Fruit fly (Drosophila melanogaster) whole organism, embryonic: ENCODE results near the gene EndoGI.

ENCODE experiments used
- Abd-B ChIP-seq: fragments of 200-800 bp; sonication (Bioruptor generic); optimal IDR thresholded peaks from 2 replicates; lab custom pipeline; 2018; ENCODE audit warnings: missing biosample characterization, mild to moderate bottlenecking, missing genetic modification characterization, moderate library complexity
- Bteb2 ChIP-seq: fragments of 200-800 bp; sonication (Bioruptor generic); optimal IDR thresholded peaks from 2 replicates; lab custom pipeline; 2016; ENCODE audit warnings: missing biosample characterization, missing genetic modification characterization
- CG10431 ChIP-seq: fragments of 200-800 bp; sonication (Bioruptor generic); optimal IDR thresholded peaks from 3 replicates; lab custom pipeline; 2018; ENCODE audit warnings: missing biosample characterization, mild to moderate bottlenecking, missing genetic modification characterization
- CG13123 ChIP-seq: fragments of 200-800 bp; sonication (Bioruptor generic); optimal IDR thresholded peaks from 2 replicates; lab custom pipeline; 2016; ENCODE audit warnings: missing biosample characterization, missing genetic modification characterization
- CG14860 ChIP-seq: fragments of 200-800 bp; sonication (Bioruptor generic); IDR thresholded peaks from 3 replicates; pipeline ENCODE4 v1.3.6; 2022; ENCODE audit warnings: missing biosample characterization, missing genetic modification characterization; ENCODE audit not compliant: partially characterized antibody
- CG17912 ChIP-seq: fragments of 200-800 bp; sonication (Bioruptor generic); optimal IDR thresholded peaks from 2 replicates; lab custom pipeline; 2018; ENCODE audit warnings: missing biosample characterization, mild to moderate bottlenecking, missing genetic modification characterization
- CG3065 ChIP-seq: fragments of 200-800 bp; sonication (Bioruptor generic); optimal IDR thresholded peaks from 2 replicates; lab custom pipeline; 2016; ENCODE audit warnings: missing biosample characterization, missing genetic modification characterization
- CG6791 ChIP-seq: fragments of 200-800 bp; sonication (Bioruptor generic); IDR thresholded peaks from 3 replicates; pipeline ENCODE4 v1.3.6; 2022; ENCODE audit warnings: missing biosample characterization, missing genetic modification characterization; ENCODE audit not compliant: partially characterized antibody
- CG7839 ChIP-seq: fragments of 200-800 bp; sonication (Bioruptor generic); optimal IDR thresholded peaks from 3 replicates; lab custom pipeline; 2018; ENCODE audit warnings: missing biosample characterization, mild to moderate bottlenecking, missing genetic modification characterization, moderate library complexity
- CG8359 ChIP-seq: fragments of 200-800 bp; sonication (Bioruptor generic); optimal IDR thresholded peaks from 2 replicates; lab custom pipeline; 2017; ENCODE audit warnings: missing biosample characterization, mild to moderate bottlenecking, missing genetic modification characterization, borderline replicate concordance
- CG9817 ChIP-seq: fragments of 200-800 bp; sonication (Bioruptor generic); optimal IDR thresholded peaks from 2 replicates; lab custom pipeline; 2018; ENCODE audit warnings: missing biosample characterization, mild to moderate bottlenecking, missing genetic modification characterization, moderate library complexity
- CrebB ChIP-seq: fragments of 200-800 bp; sonication (Bioruptor generic); optimal IDR thresholded peaks from 3 replicates; lab custom pipeline; 2018; ENCODE audit warnings: missing biosample characterization, mild to moderate bottlenecking, missing genetic modification characterization
- Deaf1 ChIP-seq: fragments of 200-800 bp; optimal IDR thresholded peaks from 3 replicates; lab custom pipeline; 2019; ENCODE audit warnings: missing biosample characterization, mild to moderate bottlenecking, missing genetic modification characterization, moderate library complexity
- Dfd ChIP-seq, 2 experiments: fragments of >200 bp; optimal IDR thresholded peaks; 2 replicates each; lab custom pipeline; 2017; ENCODE audit warnings: missing biosample characterization in 2 of 2, missing genetic modification characterization in 2 of 2
- Doc2 ChIP-seq: fragments of 200-800 bp; sonication (Bioruptor generic); IDR thresholded peaks from 2 replicates; pipeline ENCODE4 v1.3.6; 2022; ENCODE audit warnings: missing biosample characterization, missing genetic modification characterization
- Dref ChIP-seq: fragments of 200-800 bp; sonication (Bioruptor generic); IDR thresholded peaks from 2 replicates; pipeline ENCODE4 v1.3.6; 2022; ENCODE audit warnings: missing biosample characterization, missing genetic modification characterization
- HLH54F ChIP-seq: fragments of 200-800 bp; sonication (Bioruptor generic); optimal IDR thresholded peaks from 3 replicates; lab custom pipeline; 2016; ENCODE audit warnings: missing biosample characterization, missing genetic modification characterization
- HLHmδ ChIP-seq: fragments of 200-800 bp; sonication (Bioruptor generic); optimal IDR thresholded peaks from 2 replicates; lab custom pipeline; 2018; ENCODE audit warnings: missing biosample characterization, mild to moderate bottlenecking, missing genetic modification characterization, moderate library complexity
- Hmx ChIP-seq: fragments of 200-800 bp; sonication (Bioruptor generic); optimal IDR thresholded peaks from 2 replicates; lab custom pipeline; 2016; ENCODE audit warnings: missing biosample characterization, missing genetic modification characterization
- Hr39 ChIP-seq: fragments of >200 bp; optimal IDR thresholded peaks from 2 replicates; lab custom pipeline; 2017
- Lhr ChIP-seq: fragments of 200-800 bp; sonication (Bioruptor generic); optimal IDR thresholded peaks from 3 replicates; lab custom pipeline; 2017; ENCODE audit warnings: mild to moderate bottlenecking, missing biosample characterization, missing genetic modification reagents, missing genetic modification characterization
- MBD-R2 ChIP-seq: fragments of 200-800 bp; sonication (Bioruptor generic); IDR thresholded peaks from 2 replicates; pipeline ENCODE4 v1.3.6; 2022; ENCODE audit warnings: missing biosample characterization, missing genetic modification characterization
- MESR4 ChIP-seq: fragments of 200-800 bp; sonication (Bioruptor generic); optimal IDR thresholded peaks from 2 replicates; lab custom pipeline; 2018; ENCODE audit warnings: missing biosample characterization, mild to moderate bottlenecking, missing genetic modification characterization, moderate library complexity
- Mes4 ChIP-seq: fragments of 200-800 bp; sonication (Bioruptor generic); optimal IDR thresholded peaks from 2 replicates; lab custom pipeline; 2016; ENCODE audit warnings: missing biosample characterization, missing genetic modification characterization
- Opbp ChIP-seq: fragments of 200-800 bp; sonication (Bioruptor generic); IDR thresholded peaks from 3 replicates; pipeline ENCODE4 v1.3.6; 2022; ENCODE audit warnings: missing biosample characterization, missing genetic modification characterization; ENCODE audit not compliant: partially characterized antibody
- Sox100B ChIP-seq: fragments of 200-800 bp; sonication (Bioruptor generic); optimal IDR thresholded peaks from 3 replicates; lab custom pipeline; 2018; ENCODE audit warnings: missing biosample characterization, mild to moderate bottlenecking, missing genetic modification characterization
- Spps ChIP-seq: fragments of 200-800 bp; sonication (Bioruptor generic); optimal IDR thresholded peaks from 2 replicates; lab custom pipeline; 2018; ENCODE audit warnings: missing biosample characterization, mild to moderate bottlenecking, missing genetic modification characterization
- Taf1 ChIP-seq: fragments of 200-800 bp; sonication (Bioruptor generic); IDR thresholded peaks from 2 replicates; pipeline ENCODE4 v1.3.6; 2022; ENCODE audit warnings: missing biosample characterization, missing genetic modification characterization
- Usf ChIP-seq: fragments of 200-800 bp; sonication (Bioruptor generic); optimal IDR thresholded peaks from 2 replicates; lab custom pipeline; 2017; ENCODE audit warnings: missing genotype, missing biosample characterization, missing genetic modification characterization
- Xrp1 ChIP-seq: fragments of 200-800 bp; sonication (Bioruptor generic); IDR thresholded peaks from 2 replicates; pipeline ENCODE4 v1.3.6; 2022; ENCODE audit warnings: missing biosample characterization, missing genetic modification characterization
- abd-A ChIP-seq: fragments of 200-800 bp; sonication (Bioruptor generic); optimal IDR thresholded peaks from 3 replicates; lab custom pipeline; 2019; ENCODE audit warnings: missing biosample characterization, mild to moderate bottlenecking, missing genetic modification characterization, moderate library complexity
- al ChIP-seq: fragments of 200-800 bp; sonication (Bioruptor generic); IDR thresholded peaks from 2 replicates; pipeline ENCODE4 v1.3.6; 2022; ENCODE audit warnings: missing biosample characterization, missing genetic modification characterization
- croc ChIP-seq: fragments of 200-800 bp; sonication (Bioruptor generic); conservative IDR thresholded peaks from 3 replicates; pipeline ENCODE4 v1.3.6; 2022; ENCODE audit warnings: missing biosample characterization, missing genetic modification characterization
- crol ChIP-seq: fragments of 200-800 bp; sonication (Bioruptor generic); IDR thresholded peaks from 2 replicates; pipeline ENCODE4 v1.3.6; 2022; ENCODE audit warnings: missing biosample characterization, missing genetic modification characterization
- crp ChIP-seq, 2 experiments: fragments of 200-800 bp; sonication (Bioruptor generic); optimal IDR thresholded peaks; 2 replicates in 1 of 2; 3 replicates in 1 of 2; lab custom pipeline; 2017; ENCODE audit warnings: missing biosample characterization in 2 of 2, missing genetic modification characterization in 2 of 2, mild to moderate bottlenecking in 1 of 2, moderate library complexity in 1 of 2
- emc ChIP-seq: fragments of 200-800 bp; sonication (Bioruptor generic); optimal IDR thresholded peaks from 2 replicates; lab custom pipeline; 2016; ENCODE audit warnings: missing biosample characterization, missing genetic modification characterization
- ems ChIP-seq: fragments of 200-800 bp; sonication (Bioruptor generic); optimal IDR thresholded peaks from 3 replicates; lab custom pipeline; 2016; ENCODE audit warnings: missing biosample characterization, missing genetic modification characterization
- gfzf ChIP-seq: fragments of 200-800 bp; sonication (Bioruptor generic); optimal IDR thresholded peaks from 2 replicates; lab custom pipeline; 2016; ENCODE audit warnings: missing biosample characterization, mild to moderate bottlenecking, missing genetic modification characterization, moderate library complexity
- hkb ChIP-seq, 2 experiments: fragments of 200-800 bp in 1 of 2; fragments of >200 bp in 1 of 2; sonication (Bioruptor generic) in 1 of 2; IDR thresholded peaks in 1 of 2; optimal IDR thresholded peaks in 1 of 2; 2 replicates each; pipeline versions ENCODE4 v1.3.6 to Lab custom; 2017 to 2022; ENCODE audit warnings: missing biosample characterization in 1 of 2, missing genetic modification characterization in 1 of 2
- lilli ChIP-seq: fragments of 200-800 bp; sonication (Bioruptor generic); optimal IDR thresholded peaks from 3 replicates; lab custom pipeline; 2016; ENCODE audit warnings: missing biosample characterization, missing genetic modification characterization
- odd ChIP-seq: fragments of 200-800 bp; sonication (Bioruptor generic); optimal IDR thresholded peaks from 2 replicates; lab custom pipeline; 2017; ENCODE audit warnings: missing biosample characterization, mild to moderate bottlenecking, missing genetic modification characterization
- otp ChIP-seq: fragments of 200-800 bp; sonication (Bioruptor generic); IDR thresholded peaks from 3 replicates; pipeline ENCODE4, ENCODE4 v1.3.6; 2022; ENCODE audit warnings: missing biosample characterization, missing genetic modification characterization
- pb ChIP-seq: fragments of 200-800 bp; sonication (Bioruptor generic); optimal IDR thresholded peaks from 3 replicates; lab custom pipeline; 2016; ENCODE audit warnings: missing biosample characterization, missing genetic modification characterization
- pzg ChIP-seq: fragments of 200-800 bp; sonication (Bioruptor generic); optimal IDR thresholded peaks from 3 replicates; lab custom pipeline; 2018; ENCODE audit warnings: missing biosample characterization, mild to moderate bottlenecking, missing genetic modification characterization, moderate library complexity
- row ChIP-seq: fragments of 200-800 bp; sonication (Bioruptor generic); IDR thresholded peaks from 3 replicates; pipeline ENCODE4 v1.3.6; 2022; ENCODE audit warnings: missing biosample characterization, missing genetic modification characterization
- sug ChIP-seq: fragments of 200-800 bp; optimal IDR thresholded peaks from 2 replicates; lab custom pipeline; 2019; ENCODE audit warnings: missing biosample characterization, mild to moderate bottlenecking, missing genetic modification characterization, moderate library complexity
- tap ChIP-seq: fragments of 200-800 bp; optimal IDR thresholded peaks from 3 replicates; lab custom pipeline; 2019; ENCODE audit warnings: missing biosample characterization, mild to moderate bottlenecking, missing genetic modification characterization, moderate library complexity
- trem ChIP-seq: fragments of 200-800 bp; optimal IDR thresholded peaks from 3 replicates; lab custom pipeline; 2019; ENCODE audit warnings: missing biosample characterization, mild to moderate bottlenecking, missing genetic modification characterization, moderate library complexity
- tup ChIP-seq: fragments of 200-800 bp; sonication (Bioruptor generic); optimal IDR thresholded peaks from 2 replicates; lab custom pipeline; 2016; ENCODE audit warnings: missing biosample characterization, mild to moderate bottlenecking, missing genetic modification characterization, moderate library complexity
- usp ChIP-seq: fragments of >200 bp; optimal IDR thresholded peaks from 2 replicates; lab custom pipeline; 2017; ENCODE audit warnings: missing biosample characterization, missing genetic modification characterization

Gene EndoGI

DNA sequence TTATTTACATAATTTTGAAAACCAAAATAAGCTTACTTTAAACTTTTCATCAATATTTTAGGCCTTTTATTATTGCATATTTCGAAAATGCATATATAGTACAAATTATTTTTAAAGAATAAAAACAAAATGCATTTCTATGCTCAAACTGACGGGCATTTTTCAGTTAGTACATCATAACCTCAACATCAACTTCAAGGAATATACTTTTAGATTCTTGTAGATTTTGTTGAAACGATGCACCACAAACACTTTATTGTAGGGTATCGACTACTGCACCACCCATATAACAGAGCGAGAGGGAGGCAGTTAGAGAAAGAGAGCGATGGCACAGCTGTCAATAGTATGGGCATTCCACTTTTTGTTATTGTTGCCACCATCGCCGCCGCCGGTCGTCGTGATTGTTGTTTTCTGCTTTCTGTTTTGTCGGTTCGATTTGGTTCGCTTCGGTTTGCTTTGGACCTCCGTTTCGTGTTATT is 22.3 kb downstream of the EndoGI start (continued):
- TF ChIP-seq CG7839 (peak; percentile 94), CG13123 (GFP tag; lab: Kevin White, UChicago) (peak; percentile 79), Lhr (GFP tag; lab: Kevin White, UChicago) (peak; percentile 81), Hmx (peak; percentile 74), Dfd (GFP tag; optimal IDR thresholded peaks at IDR 0.05; lab: Kevin White, UChicago) (no peak), Sox100B (GFP tag; lab: Kevin White, UChicago) (peak; percentile 97), tap (tag; lab: Kevin White, UChicago) (peak; percentile 92), croc (GFP tag; lab: Robert Waterston, UW) (peak; percentile 80), Taf1 (GFP tag; lab: Robert Waterston, UW) (0 out of 2 replicates have a peak, but pooled peaks have one; percentile 18), ems (peak; percentile 88), Usf (GFP tag; lab: Kevin White, UChicago) (peak; percentile 47), CG8359 (GFP tag; lab: Kevin White, UChicago) (peak; percentile 83), usp (no peak), CG6791 (no peak; the same call in 2 of the 3 replicates), Mes4 (peak; percentile 81), lilli (GFP tag; lab: Kevin White, UChicago) (peak; percentile 88), CG10431 (peak; percentile 76), CrebB (tag; lab: Kevin White, UChicago) (peak; percentile 75), Dref (no peak), sug (tag; lab: Kevin White, UChicago) (peak; percentile 68), MESR4 (GFP tag; lab: Kevin White, UChicago) (peak; percentile 24), CG3065 (GFP tag; lab: Kevin White, UChicago) (peak; percentile 79), MBD-R2 (GFP tag; lab: Robert Waterston, UW) (no peak), row (GFP tag; lab: Robert Waterston, UW) (peak; percentile 85), Bteb2 (GFP tag; lab: Kevin White, UChicago) (peak; percentile 82), pb (GFP tag; lab: Kevin White, UChicago) (peak; percentile 71), hkb (optimal IDR thresholded peaks at IDR 0.05; lab: Kevin White, UChicago) (no peak), hkb (GFP tag; IDR thresholded peaks at IDR 0.05; lab: Robert Waterston, UW) (peak; percentile 83), CG14860 (no peak), Opbp (GFP tag; lab: Robert Waterston, UW) (0 out of 3 replicates have a peak, but pooled peaks have one; percentile 9), Xrp1 (GFP tag; lab: Robert Waterston, UW) (peak; percentile 79), gfzf (GFP tag; lab: Kevin White, UChicago) (no peak), Hr39 (no peak), tup (GFP tag; lab: Kevin White, UChicago) (peak; percentile 72), HLHmδ (no peak), emc (GFP tag; lab: Kevin White, UChicago) (peak; percentile 45), pzg (no peak), crol (GFP tag; lab: Robert Waterston, UW) (0 out of 2 replicates have a peak, but pooled peaks have one; percentile 8), HLH54F (GFP tag; lab: Kevin White, UChicago) (peak; percentile 79), Abd-B (GFP tag; lab: Kevin White, UChicago) (peak; percentile 92), CG17912 (GFP tag; lab: Kevin White, UChicago) (peak; percentile 25), Deaf1 (tag; lab: Kevin White, UChicago) (peak; percentile 65), Spps (tag; lab: Kevin White, UChicago) (peak; percentile 78), abd-A (tag; lab: Kevin White, UChicago) (peak; percentile 21), crp (GFP tag; optimal IDR thresholded peaks at IDR 0.05; lab: Kevin White, UChicago) (peak; percentile 49 to 81), CG9817 (peak; percentile 79), trem (peak; percentile 88), al (GFP tag; lab: Robert Waterston, UW) (no peak), otp (GFP tag; lab: Robert Waterston, UW) (0 out of 3 replicates have a peak, but pooled peaks have one; percentile 49), Doc2 (GFP tag; lab: Robert Waterston, UW) (peak; percentile 56; the same call in 1 of the 2 replicates), odd (GFP tag; lab: Kevin White, UChicago) (peak; percentile 92)
